Worm (Caenorhabditis elegans): ENCODE results near the gene ncs-7.

DNA sequence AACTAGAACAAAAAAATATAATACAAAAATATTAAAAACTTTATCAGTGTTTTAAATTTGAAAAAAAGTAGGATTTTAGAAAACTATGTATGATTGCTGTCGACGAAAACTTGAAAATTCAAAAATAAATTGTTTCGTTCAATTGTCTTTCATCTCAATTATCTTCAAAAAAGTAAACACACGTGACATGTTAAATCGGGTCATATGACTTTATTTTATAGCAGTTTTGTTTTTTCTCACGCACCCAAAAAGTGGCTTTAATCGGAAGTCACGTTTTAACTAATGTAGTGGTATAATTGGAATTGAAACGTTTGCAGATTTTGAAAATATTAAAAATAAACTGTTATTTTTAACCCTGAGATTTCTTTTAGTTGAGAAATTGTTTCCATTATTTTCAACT is 28.5 kb downstream of the ncs-7 start:
- TF ChIP-seq him-1 (tag; optimal IDR thresholded peaks at IDR 0.05) (no peak), dao-5 (tag; optimal IDR thresholded peaks at IDR 0.05) (no peak)
